Worm (Caenorhabditis elegans) whole organism, young adult: ENCODE data around the gene T07A5.7.

ENCODE experiments used
- B0019.2 ChIP-seq: fragments of 200-800 bp; sonication (Bioruptor generic); conservative IDR thresholded peaks from 2 replicates; pipeline ENCODE4 v1.3.6; 2022; ENCODE audit warnings: missing genetic modification reagents, missing genetic modification characterization, missing compliant biosample characterization
- B0336.3 ChIP-seq: fragments of 200-800 bp; sonication (Bioruptor generic); IDR thresholded peaks from 2 replicates; pipeline ENCODE4 v1.3.6; 2022; ENCODE audit warnings: missing genetic modification characterization, missing compliant biosample characterization
- D2030.7 ChIP-seq: fragments of 200-800 bp; sonication (Bioruptor generic); IDR thresholded peaks from 2 replicates; pipeline ENCODE4 v1.3.6; 2022; ENCODE audit warnings: missing genetic modification reagents, missing genetic modification characterization, missing compliant biosample characterization
- F22D6.2 ChIP-seq: sonication (generic microtip); optimal IDR thresholded peaks from 2 replicates; lab custom pipeline; 2016; ENCODE audit warnings: mild to moderate bottlenecking, missing genetic modification characterization, missing compliant biosample characterization
- K12H6.12 ChIP-seq: fragments of 200-800 bp; sonication (Bioruptor generic); optimal IDR thresholded peaks from 2 replicates; lab custom pipeline; 2018; ENCODE audit warnings: mild to moderate bottlenecking, missing genetic modification characterization, missing compliant biosample characterization
- Y53G8AR.9 ChIP-seq: fragments of 200-800 bp; sonication (Bioruptor generic); conservative IDR thresholded peaks from 2 replicates; pipeline ENCODE4 v1.3.6; 2022; ENCODE audit warnings: missing genetic modification reagents, missing genetic modification characterization, missing compliant biosample characterization
- Y56A3A.18 ChIP-seq: fragments of 200-800 bp; sonication (Bioruptor generic); IDR thresholded peaks from 2 replicates; pipeline ENCODE4 v1.3.6; 2022; ENCODE audit warnings: missing genetic modification reagents, missing genetic modification characterization, missing compliant biosample characterization
- athp-1 ChIP-seq: sonication (generic microtip); optimal IDR thresholded peaks from 2 replicates; lab custom pipeline; 2017; ENCODE audit warnings: mild to moderate bottlenecking, missing genetic modification characterization, missing compliant biosample characterization
- attf-5 ChIP-seq: fragments of 200-800 bp; sonication (Bioruptor generic); optimal IDR thresholded peaks from 2 replicates; lab custom pipeline; 2018; ENCODE audit warnings: mild to moderate bottlenecking, missing genetic modification characterization, missing compliant biosample characterization
- attf-6 ChIP-seq: fragments of 200-800 bp; sonication (Bioruptor generic); IDR thresholded peaks from 2 replicates; pipeline ENCODE4 v1.3.6; 2022; ENCODE audit warnings: missing genetic modification reagents, missing genetic modification characterization, missing compliant biosample characterization
- ccch-3 ChIP-seq: fragments of 200-800 bp; sonication (Bioruptor generic); optimal IDR thresholded peaks from 2 replicates; lab custom pipeline; 2018; ENCODE audit warnings: mild to moderate bottlenecking, missing genetic modification characterization, missing compliant biosample characterization
- cebp-1 ChIP-seq, 2 experiments: fragments of 200-800 bp in 1 of 2; sonication (Bioruptor generic) in 1 of 2; sonication (generic microtip) in 1 of 2; IDR thresholded peaks in 1 of 2; optimal IDR thresholded peaks in 1 of 2; 2 replicates each; pipeline versions ENCODE4 v1.3.6 to Lab custom; 2017 to 2022; ENCODE audit warnings: missing compliant biosample characterization in 2 of 2, missing genetic modification characterization in 2 of 2, mild to moderate bottlenecking in 1 of 2, missing genetic modification reagents in 1 of 2, moderate library complexity in 1 of 2
- cebp-2 ChIP-seq: fragments of 200-800 bp; sonication (Bioruptor generic); IDR thresholded peaks from 2 replicates; pipeline ENCODE4 v1.3.6; 2022; ENCODE audit warnings: missing genetic modification characterization, missing compliant biosample characterization
- ceh-27 ChIP-seq: fragments of 200-800 bp; sonication (Bioruptor generic); optimal IDR thresholded peaks from 2 replicates; lab custom pipeline; 2018; ENCODE audit warnings: mild to moderate bottlenecking, missing genetic modification characterization, moderate library complexity, missing compliant biosample characterization
- ceh-40 ChIP-seq: fragments of 200-800 bp; sonication (Bioruptor generic); IDR thresholded peaks from 2 replicates; pipeline ENCODE4 v1.3.6; 2022; ENCODE audit warnings: missing genetic modification characterization, missing compliant biosample characterization
- ceh-79 ChIP-seq: sonication (generic microtip); optimal IDR thresholded peaks from 2 replicates; lab custom pipeline; 2017; ENCODE audit warnings: mild to moderate bottlenecking, missing genetic modification characterization, missing compliant biosample characterization
- die-1 ChIP-seq: sonication (generic microtip); optimal IDR thresholded peaks from 2 replicates; lab custom pipeline; 2016; ENCODE audit warnings: missing genotype, mild to moderate bottlenecking, missing genetic modification characterization, missing compliant biosample characterization
- egrh-3 ChIP-seq: fragments of 200-800 bp; sonication (Bioruptor generic); IDR thresholded peaks from 2 replicates; pipeline ENCODE4 v1.3.6; 2022; ENCODE audit warnings: missing genetic modification reagents, missing genetic modification characterization, missing compliant biosample characterization
- gei-17 ChIP-seq: fragments of 200-800 bp; sonication (Bioruptor generic); optimal IDR thresholded peaks from 2 replicates; lab custom pipeline; 2018; ENCODE audit warnings: mild to moderate bottlenecking, missing genetic modification characterization, missing compliant biosample characterization
- hmg-1.2 ChIP-seq: fragments of 200-800 bp; sonication (Bioruptor generic); IDR thresholded peaks from 2 replicates; pipeline ENCODE4 v1.3.6; 2022; ENCODE audit warnings: missing genetic modification reagents, missing genetic modification characterization, missing compliant biosample characterization
- lin-35 ChIP-seq, 3 experiments: fragments of 150-350 bp in 2 of 3; sonication (generic microtip) in 1 of 3; optimal IDR thresholded peaks; 2 replicates each; lab custom pipeline; 2014 to 2018; ENCODE audit warnings: missing biosample characterization in 3 of 3, missing genetic modification characterization in 3 of 3, missing genetic modification reagents in 3 of 3
- lin-40 ChIP-seq: sonication (generic microtip); optimal IDR thresholded peaks from 2 replicates; lab custom pipeline; 2016; ENCODE audit warnings: missing genetic modification characterization, mild to moderate bottlenecking, missing compliant biosample characterization, missing genotype, missing genetic modification reagents
- lir-1 ChIP-seq: fragments of 200-800 bp; sonication (Bioruptor generic); conservative IDR thresholded peaks from 2 replicates; pipeline ENCODE4 v1.3.6; 2022; ENCODE audit warnings: missing genetic modification reagents, missing genetic modification characterization, missing compliant biosample characterization
- mcd-1 ChIP-seq: fragments of 200-800 bp; sonication (Bioruptor generic); IDR thresholded peaks from 2 replicates; pipeline ENCODE4 v1.3.6; 2022; ENCODE audit warnings: missing genetic modification reagents, missing genetic modification characterization, missing compliant biosample characterization
- mxl-1 ChIP-seq: sonication (generic microtip); optimal IDR thresholded peaks from 2 replicates; lab custom pipeline; 2016; ENCODE audit warnings: missing genetic modification characterization, missing compliant biosample characterization
- nfya-2 ChIP-seq: fragments of 200-800 bp; sonication (Bioruptor generic); IDR thresholded peaks from 2 replicates; pipeline ENCODE4 v1.3.6; 2022; ENCODE audit warnings: missing genetic modification reagents, missing genetic modification characterization, missing compliant biosample characterization
- nfyb-1 ChIP-seq: fragments of 200-800 bp; sonication (Bioruptor generic); IDR thresholded peaks from 2 replicates; pipeline ENCODE4 v1.3.6; 2022; ENCODE audit warnings: missing genetic modification reagents, missing genetic modification characterization, missing compliant biosample characterization
- nhr-80 ChIP-seq: sonication (generic microtip); optimal IDR thresholded peaks from 2 replicates; lab custom pipeline; 2016; ENCODE audit warnings: missing genetic modification characterization, missing compliant biosample characterization
- sdz-38 ChIP-seq: sonication (generic microtip); optimal IDR thresholded peaks from 2 replicates; lab custom pipeline; 2016; ENCODE audit warnings: missing genotype, missing genetic modification characterization, missing compliant biosample characterization
- snpc-1.1 ChIP-seq: sonication (generic microtip); optimal IDR thresholded peaks from 2 replicates; lab custom pipeline; 2017; ENCODE audit warnings: missing genetic modification characterization, mild to moderate bottlenecking, missing compliant biosample characterization, antibody characterized with exemption, moderate library complexity, missing genotype, missing genetic modification reagents; ENCODE audit not compliant: insufficient read depth
- snpc-4 ChIP-seq, 5 experiments: fragments of 150-350 bp in 1 of 5; sonication (generic microtip) in 4 of 5; optimal IDR thresholded peaks; 2 replicates each; lab custom pipeline; 2014 to 2018; ENCODE audit warnings: missing genetic modification characterization in 5 of 5, missing biosample characterization in 3 of 5, antibody characterized with exemption in 2 of 5, mild to moderate bottlenecking in 2 of 5, missing compliant biosample characterization in 2 of 5, missing genotype in 2 of 5, moderate library complexity in 2 of 5, missing genetic modification reagents in 1 of 5
- somi-1 ChIP-seq: fragments of 200-800 bp; sonication (Bioruptor generic); optimal IDR thresholded peaks from 2 replicates; lab custom pipeline; 2018; ENCODE audit warnings: mild to moderate bottlenecking, missing genetic modification characterization, missing compliant biosample characterization
- tbp1 ChIP-seq: fragments of 200-800 bp; sonication (Bioruptor generic); optimal IDR thresholded peaks from 2 replicates; lab custom pipeline; 2018; ENCODE audit warnings: mild to moderate bottlenecking, missing genetic modification characterization, missing compliant biosample characterization
- tlf-1 ChIP-seq: fragments of 200-800 bp; sonication (Bioruptor generic); optimal IDR thresholded peaks from 2 replicates; lab custom pipeline; 2018; ENCODE audit warnings: mild to moderate bottlenecking, missing genetic modification characterization, missing compliant biosample characterization
- unc-62 ChIP-seq: fragments of 150-350 bp; optimal IDR thresholded peaks from 2 replicates; lab custom pipeline; 2014; ENCODE audit warnings: missing biosample characterization, missing genetic modification reagents, missing genetic modification characterization
- xnd-1 ChIP-seq: sonication (generic microtip); optimal IDR thresholded peaks from 2 replicates; lab custom pipeline; 2016; ENCODE audit warnings: missing genotype, missing genetic modification reagents, missing genetic modification characterization, missing compliant biosample characterization
- zfh-2 ChIP-seq: fragments of 200-800 bp; sonication (Bioruptor generic); conservative IDR thresholded peaks from 2 replicates; pipeline ENCODE4 v1.3.6; 2022; ENCODE audit warnings: missing genetic modification reagents, missing genetic modification characterization, missing compliant biosample characterization
- zim-3 ChIP-seq: sonication (generic microtip); optimal IDR thresholded peaks from 2 replicates; lab custom pipeline; 2017; ENCODE audit warnings: mild to moderate bottlenecking, missing genetic modification characterization, moderate library complexity, missing compliant biosample characterization
- ztf-18 ChIP-seq: sonication (generic microtip); optimal IDR thresholded peaks from 2 replicates; lab custom pipeline; 2016; ENCODE audit warnings: missing genotype, mild to moderate bottlenecking, missing genetic modification characterization, missing compliant biosample characterization
- ztf-22 ChIP-seq: fragments of 200-800 bp; sonication (Bioruptor generic); optimal IDR thresholded peaks from 2 replicates; lab custom pipeline; 2018; ENCODE audit warnings: mild to moderate bottlenecking, missing genetic modification characterization, moderate library complexity, missing compliant biosample characterization

T07A5.7 gene

DNA sequence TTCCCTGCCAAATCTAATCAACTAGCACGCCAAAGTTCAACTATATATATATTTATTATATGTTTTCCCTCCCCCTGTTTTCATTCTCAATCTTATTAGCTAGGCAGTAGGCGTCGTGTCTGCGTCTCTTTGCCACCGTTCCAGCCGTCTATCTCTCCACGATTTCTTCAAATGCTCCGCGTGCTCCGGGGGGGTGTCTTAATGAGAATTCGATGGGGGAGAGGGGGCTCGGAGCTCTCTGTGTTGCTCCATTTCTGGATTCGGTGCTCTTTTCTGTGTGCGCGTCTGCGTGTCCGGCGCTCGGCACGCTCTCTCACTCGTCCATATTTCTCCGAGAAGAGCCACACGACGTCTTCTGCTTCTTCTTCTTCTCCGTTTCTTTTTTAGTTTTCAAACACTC is 26.7 kb downstream of the T07A5.7 start:
- TF ChIP-seq ccch-3 (no peak), ceh-27 (GFP tag; lab: Kevin White, UChicago) (peak; percentile 50), cebp-2 (GFP tag; lab: Robert Waterston, UW) (peak; percentile 64; the same call in 1 of the 2 replicates), gei-17 (GFP tag; lab: Kevin White, UChicago) (no peak), attf-6 (GFP tag; lab: Robert Waterston, UW) (no peak), cebp-1 (GFP tag; IDR thresholded peaks at IDR 0.05; lab: Robert Waterston, UW) (no peak), cebp-1 (tag; optimal IDR thresholded peaks at IDR 0.05; lab: Kevin White, UChicago) (peak; percentile 64), die-1 (tag; lab: Kevin White, UChicago) (no peak), hmg-1.2 (GFP tag; lab: Robert Waterston, UW) (peak; percentile 49), nhr-80 (no peak), lin-40 (tag; lab: Kevin White, UChicago) (peak; percentile 48), athp-1 (no peak), Y53G8AR.9 (no peak), ztf-18 (no peak), xnd-1 (no peak), zfh-2 (GFP tag; lab: Robert Waterston, UW) (peak; percentile 99), egrh-3 (GFP tag; lab: Robert Waterston, UW) (peak; percentile 58; the same call in 1 of the 2 replicates), somi-1 (GFP tag; lab: Kevin White, UChicago) (no peak), tbp1 (GFP tag; lab: Kevin White, UChicago) (no peak), lin-35 (GFP tag; optimal IDR thresholded peaks at IDR 0.05; lab: Kevin White, UChicago) (peak in 1 of 3 experiments; percentile 18), K12H6.12 (peak; percentile 85), attf-5 (GFP tag; lab: Kevin White, UChicago) (peak; percentile 72), lir-1 (no peak), sdz-38 (tag; lab: Kevin White, UChicago) (no peak), tlf-1 (GFP tag; lab: Kevin White, UChicago) (no peak), snpc-1.1 (tag; lab: Kevin White, UChicago) (no peak), unc-62 (no peak), mxl-1 (tag; lab: Kevin White, UChicago) (no peak), B0019.2 (GFP tag; lab: Robert Waterston, UW) (no peak), ceh-79 (tag; lab: Kevin White, UChicago) (no peak), Y56A3A.18 (GFP tag; lab: Robert Waterston, UW) (no peak), B0336.3 (GFP tag; lab: Robert Waterston, UW) (no peak), zim-3 (tag; lab: Kevin White, UChicago) (no peak), nfya-2 (GFP tag; lab: Robert Waterston, UW) (no peak), D2030.7 (no peak), mcd-1 (GFP tag; lab: Robert Waterston, UW) (peak; percentile 52), ceh-40 (GFP tag; lab: Robert Waterston, UW) (no peak), F22D6.2 (no peak), snpc-4 (GFP tag; optimal IDR thresholded peaks at IDR 0.05; lab: Kevin White, UChicago) (no peak), snpc-4 (tag; optimal IDR thresholded peaks at IDR 0.05; lab: Kevin White, UChicago) (peak in 1 of 4 experiments; percentile 16), ztf-22 (GFP tag; lab: Kevin White, UChicago) (peak; percentile 58), nfyb-1 (GFP tag; lab: Robert Waterston, UW) (peak; percentile 34; the same call in 1 of the 2 replicates)
